Worm (Caenorhabditis elegans) whole organism, late embryonic: ENCODE measurements around the gene R10E9.3.

Experiments
- ama-1 ChIP-seq: fragments of 150-350 bp; optimal IDR thresholded peaks from 2 replicates; lab custom pipeline; 2014
- eyg-1 ChIP-seq: sonication (generic microtip); optimal IDR thresholded peaks from 2 replicates; lab custom pipeline; 2016; ENCODE audit warnings: missing genotype, missing genetic modification characterization, missing compliant biosample characterization
- fkh-10 ChIP-seq: fragments of 150-350 bp; optimal IDR thresholded peaks from 2 replicates; lab custom pipeline; 2014; ENCODE audit warnings: missing biosample characterization, missing genetic modification reagents, missing genetic modification characterization
- mec-3 ChIP-seq: sonication (generic microtip); optimal IDR thresholded peaks from 2 replicates; lab custom pipeline; 2016; ENCODE audit warnings: borderline replicate concordance, missing genetic modification characterization, missing compliant biosample characterization
- pat-9 ChIP-seq: fragments of 200-800 bp; sonication (Bioruptor generic); optimal IDR thresholded peaks from 2 replicates; lab custom pipeline; 2018; ENCODE audit warnings: mild to moderate bottlenecking, missing genetic modification characterization, moderate library complexity, missing compliant biosample characterization
- pha-2 ChIP-seq: sonication (generic microtip); optimal IDR thresholded peaks from 2 replicates; lab custom pipeline; 2017; ENCODE audit warnings: mild to moderate bottlenecking, missing genetic modification characterization, missing compliant biosample characterization
- tbx-7 ChIP-seq: sonication (generic microtip); optimal IDR thresholded peaks from 2 replicates; lab custom pipeline; 2016; ENCODE audit warnings: missing genotype, missing genetic modification characterization, missing compliant biosample characterization

- TF ChIP-seq pha-2 (tag; lab: Kevin White, UChicago) = no peak
- TF ChIP-seq fkh-10 (GFP tag; lab: Kevin White, UChicago) = no peak
- TF ChIP-seq eyg-1 (tag; lab: Kevin White, UChicago) = no peak
- TF ChIP-seq pat-9 (tag; lab: Kevin White, UChicago) = no peak
- no peak for TF ChIP-seq tbx-7 (tag; lab: Kevin White, UChicago)
- TF ChIP-seq ama-1 (lab: Kevin White, UChicago) = no peak
- no peak for TF ChIP-seq mec-3 (tag; lab: Kevin White, UChicago)
These were observed 5.2 kb upstream of the R10E9.3 start for ce11 chrIII:3954828-3955227.
